Worm (Caenorhabditis elegans): ENCODE results near the gene Y102E9.3.

Y102E9.3 gene

DNA sequence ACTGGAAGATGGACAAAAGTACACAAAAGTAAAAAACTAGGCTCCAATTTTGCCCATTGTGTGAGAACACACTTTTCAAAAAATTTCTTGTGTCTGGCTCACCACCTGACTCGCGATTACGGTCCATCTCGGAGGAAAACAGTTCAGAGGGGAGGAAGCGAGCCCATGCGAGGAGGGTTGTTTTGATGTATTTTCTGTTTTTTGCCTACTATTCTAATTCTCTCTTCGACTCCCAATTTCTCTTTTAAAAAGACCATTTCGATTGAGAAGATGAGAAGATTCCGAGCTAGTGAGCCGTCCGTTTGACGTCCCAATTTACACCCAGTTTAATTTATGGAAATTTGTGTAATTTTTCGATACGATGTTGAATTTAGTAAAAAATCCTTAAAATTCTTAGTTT, 12.3 kb upstream of the Y102E9.3 start:
- TF ChIP-seq ztf-3 (GFP tag; optimal IDR thresholded peaks at IDR 0.05) (no peak), cebp-2 (GFP tag; IDR thresholded peaks at IDR 0.05) (no peak), lin-26 (GFP tag; IDR thresholded peaks at IDR 0.05) (no peak)

- no peak for TF ChIP-seq sdz-38 (tag; optimal IDR thresholded peaks at IDR 0.05)
- TF ChIP-seq lag-1 (GFP tag; IDR thresholded peaks at IDR 0.05): no peak
- no peak for TF ChIP-seq tbx-9 (tag; optimal IDR thresholded peaks at IDR 0.05; ENCODE audit: borderline replicate concordance)
- TF ChIP-seq hmg-20 (GFP tag; IDR thresholded peaks at IDR 0.05): no peak
- no peak for TF ChIP-seq attf-5 (GFP tag; optimal IDR thresholded peaks at IDR 0.05)
- no peak for TF ChIP-seq mxl-1 (tag; optimal IDR thresholded peaks at IDR 0.05)
- TF ChIP-seq mes-4 (tag; optimal IDR thresholded peaks at IDR 0.05): no peak
- no peak for TF ChIP-seq F39B2.1 (GFP tag; IDR thresholded peaks at IDR 0.05)
- TF ChIP-seq bed-2 (GFP tag; IDR thresholded peaks at IDR 0.05): no peak
Observed at ce11 chrIII:6746008-6746407, 11.7 kb upstream of the Y102E9.3 start, which contains the start of gene dig-1. TSS of gene dig-1 (plus strand) at chrIII:6746308.

DNA sequence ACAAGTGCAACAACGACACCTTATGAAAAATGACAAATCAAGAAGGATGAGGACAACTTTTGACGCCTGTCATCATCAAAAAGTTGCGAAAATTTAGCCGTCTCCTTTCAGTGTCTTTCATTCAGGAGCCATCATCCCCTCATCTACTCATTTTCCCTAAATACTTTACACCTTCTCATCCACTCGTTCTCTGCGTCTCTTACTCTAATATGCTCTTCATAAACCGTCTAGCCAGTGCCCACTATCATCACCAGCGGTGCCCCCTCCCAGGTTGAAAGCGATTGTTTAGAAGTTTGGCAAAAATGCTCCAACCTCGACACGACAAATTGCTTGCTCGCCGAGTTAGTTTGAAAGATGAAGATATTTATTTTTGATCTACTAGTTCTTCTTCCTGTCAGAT, 8.3 kb upstream of the Y102E9.3 start:
- TF ChIP-seq ceh-27 (GFP tag; optimal IDR thresholded peaks at IDR 0.05) (no peak), hsf-1 (GFP tag; IDR thresholded peaks at IDR 0.05) (no peak), hmg-1.2 (GFP tag; IDR thresholded peaks at IDR 0.05) (no peak), rpc-1 (optimal IDR thresholded peaks at IDR 0.05) (no peak), rpc-1 (tag; optimal IDR thresholded peaks at IDR 0.05) (no peak), lag-1 (GFP tag; IDR thresholded peaks at IDR 0.05) (no peak), egl-18 (GFP tag; IDR thresholded peaks at IDR 0.05) (no peak), repo-1 (tag; optimal IDR thresholded peaks at IDR 0.05) (no peak), tbp1 (GFP tag; optimal IDR thresholded peaks at IDR 0.05) (no peak), K12H6.12 (tag; optimal IDR thresholded peaks at IDR 0.05) (no peak), cebp-2 (GFP tag; IDR thresholded peaks at IDR 0.05) (no peak), ztf-3 (GFP tag; optimal IDR thresholded peaks at IDR 0.05) (no peak), Y56A3A.18 (GFP tag; IDR thresholded peaks at IDR 0.05) (no peak), snpc-1.1 (tag; optimal IDR thresholded peaks at IDR 0.05; ENCODE audit: insufficient read depth) (no peak), lir-1 (GFP tag; conservative IDR thresholded peaks at IDR 0.05) (no peak), lin-35 (GFP tag; optimal IDR thresholded peaks at IDR 0.05) (no peak), aptf-3 (GFP tag; IDR thresholded peaks at IDR 0.05) (no peak)

DNA sequence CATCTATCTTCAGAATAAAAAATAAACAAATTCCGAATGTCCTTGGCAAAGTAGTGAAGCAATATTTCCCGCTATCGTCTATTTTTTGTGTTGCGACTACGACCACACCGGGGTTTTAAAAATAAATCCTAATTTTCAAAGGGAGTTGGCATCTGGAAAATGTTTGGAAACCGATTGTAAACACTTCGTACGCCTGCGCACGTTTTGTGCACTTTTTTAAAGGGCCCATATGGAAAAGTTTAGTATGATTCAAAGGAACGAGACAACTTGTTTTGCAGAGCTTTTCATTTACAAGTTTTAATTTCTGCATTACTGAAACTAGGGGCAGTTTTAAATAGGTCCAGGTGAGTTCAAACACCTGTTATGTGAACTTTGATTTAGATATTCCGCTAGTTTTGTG, 5.8 kb upstream of the Y102E9.3 start:
- TF ChIP-seq F49E8.2 (tag; optimal IDR thresholded peaks at IDR 0.05; ENCODE audit: insufficient read depth): no peak
- TF ChIP-seq rec-8 (tag; optimal IDR thresholded peaks at IDR 0.05): no peak
- no peak for TF ChIP-seq ceh-40 (GFP tag; IDR thresholded peaks at IDR 0.05)
- TF ChIP-seq bed-2 (GFP tag; IDR thresholded peaks at IDR 0.05): no peak
- no peak for TF ChIP-seq F39B2.1 (GFP tag; IDR thresholded peaks at IDR 0.05)
- no peak for TF ChIP-seq fkh-3 (tag; optimal IDR thresholded peaks at IDR 0.05)
- TF ChIP-seq T07F8.4 (tag; optimal IDR thresholded peaks at IDR 0.05): no peak
- TF ChIP-seq F57C9.4 (tag; optimal IDR thresholded peaks at IDR 0.05): no peak
- TF ChIP-seq F37B4.10 (GFP tag; IDR thresholded peaks at IDR 0.05): no peak

DNA sequence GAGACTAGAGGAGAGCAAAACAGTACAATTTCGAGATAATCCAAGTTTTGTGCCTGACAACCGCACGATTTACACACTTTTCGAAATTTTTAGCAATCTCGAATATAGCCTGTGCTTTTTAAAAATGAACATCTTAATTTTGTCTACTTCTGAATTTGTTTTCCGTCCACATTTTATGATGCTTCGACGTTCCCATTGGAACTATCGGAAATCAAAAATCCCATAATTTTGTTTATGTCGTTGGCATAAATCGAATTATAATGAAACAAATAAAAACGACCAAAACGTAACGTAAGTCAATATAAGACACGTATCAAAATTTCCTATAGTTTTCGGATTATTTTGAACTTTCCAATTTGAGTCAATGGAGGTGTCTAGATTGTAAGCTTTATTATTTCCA, 2.7 kb upstream of the Y102E9.3 start, which contains the start of gene K07E12.2:
K07E12.2 (plus strand) TSS at position 301 of the 400 bp plus-strand sequence.
- TF ChIP-seq ztf-22 (GFP tag; optimal IDR thresholded peaks at IDR 0.05) (no peak), sdz-38 (tag; optimal IDR thresholded peaks at IDR 0.05) (no peak), gei-17 (GFP tag; optimal IDR thresholded peaks at IDR 0.05) (no peak), zim-3 (tag; optimal IDR thresholded peaks at IDR 0.05) (no peak), hlh-26 (GFP tag; conservative IDR thresholded peaks at IDR 0.05) (no peak), ccch-3 (GFP tag; optimal IDR thresholded peaks at IDR 0.05) (no peak), egrh-3 (GFP tag; IDR thresholded peaks at IDR 0.05) (no peak), cebp-1 (GFP tag; IDR thresholded peaks at IDR 0.05) (no peak), cebp-1 (tag; optimal IDR thresholded peaks at IDR 0.05) (no peak), K12H6.12 (tag; optimal IDR thresholded peaks at IDR 0.05) (no peak), ceh-58 (GFP tag; IDR thresholded peaks at IDR 0.05) (no peak)
